Worm (Caenorhabditis elegans) whole organism, early embryonic: Measurements from ENCODE around the gene oac-48.

Experiments
- ama-1 ChIP-seq: fragments of 150-350 bp; optimal IDR thresholded peaks from 2 replicates; lab custom pipeline; 2014
- ceh-13 ChIP-seq: fragments of 200-800 bp; sonication (Bioruptor generic); optimal IDR thresholded peaks from 2 replicates; lab custom pipeline; 2018; ENCODE audit warnings: mild to moderate bottlenecking, missing genetic modification characterization, missing compliant biosample characterization
- ceh-36 ChIP-seq: sonication (generic microtip); optimal IDR thresholded peaks from 2 replicates; lab custom pipeline; 2016; ENCODE audit warnings: missing genetic modification characterization, inconsistent platforms, missing compliant biosample characterization
- ets-7 ChIP-seq: sonication (generic microtip); optimal IDR thresholded peaks from 2 replicates; lab custom pipeline; 2016; ENCODE audit warnings: missing genotype, missing genetic modification characterization, missing compliant biosample characterization
- hmbx-1 ChIP-seq: sonication (generic microtip); optimal IDR thresholded peaks from 2 replicates; lab custom pipeline; 2016; ENCODE audit warnings: mild to moderate bottlenecking, missing genetic modification characterization, missing compliant biosample characterization
- hmg-4 ChIP-seq: fragments of 200-800 bp; sonication (Bioruptor generic); optimal IDR thresholded peaks from 2 replicates; lab custom pipeline; 2018; ENCODE audit warnings: mild to moderate bottlenecking, missing genetic modification characterization, missing compliant biosample characterization
- hnd-1 ChIP-seq: sonication (generic microtip); optimal IDR thresholded peaks from 2 replicates; lab custom pipeline; 2016; ENCODE audit warnings: missing genetic modification characterization, missing compliant biosample characterization
- pes-1 ChIP-seq: fragments of 200-800 bp; sonication (Bioruptor generic); IDR thresholded peaks from 2 replicates; pipeline ENCODE4 v1.3.6; 2022; ENCODE audit warnings: missing genetic modification reagents, missing genetic modification characterization, missing compliant biosample characterization
- scrt-1 ChIP-seq: fragments of 200-800 bp; sonication (Bioruptor generic); IDR thresholded peaks from 2 replicates; pipeline ENCODE4 v1.3.6; 2022; ENCODE audit warnings: missing genetic modification characterization, missing compliant biosample characterization
- tbx-37 ChIP-seq: fragments of 200-800 bp; sonication (Bioruptor generic); conservative IDR thresholded peaks from 2 replicates; pipeline ENCODE4 v1.3.6; 2022; ENCODE audit warnings: missing genetic modification reagents, missing genetic modification characterization, missing compliant biosample characterization
- tra-4 ChIP-seq: sonication (generic microtip); optimal IDR thresholded peaks from 2 replicates; lab custom pipeline; 2017; ENCODE audit warnings: missing genetic modification characterization, missing compliant biosample characterization

The oac-48 gene

ce11 chrIV:13726630-13727029 is 53.0 kb downstream of the oac-48 start, which contains the start of gene ent-4:
Gene ent-4, plus strand, starts transcription at chrIV:13726930.
- TF ChIP-seq ama-1 (lab: Kevin White, UChicago) (no peak), tra-4 (no peak), ceh-36 (no peak), pes-1 (GFP tag; lab: Robert Waterston, UW) (no peak), ets-7 (tag; lab: Kevin White, UChicago) (no peak), ceh-13 (GFP tag; lab: Kevin White, UChicago) (no peak), hnd-1 (tag; lab: Kevin White, UChicago) (no peak), hmg-4 (no peak), tbx-37 (GFP tag; lab: Robert Waterston, UW) (no peak), scrt-1 (no peak), hmbx-1 (tag; lab: Kevin White, UChicago) (no peak)
